Fruit fly (Drosophila melanogaster) whole organism, embryonic: ENCODE data around the gene Zyx.

ENCODE experiments used
- B-H1 ChIP-seq: fragments of 200-800 bp; sonication (Bioruptor generic); IDR thresholded peaks from 3 replicates; pipeline ENCODE4 v1.3.6; 2022; ENCODE audit warnings: missing biosample characterization, missing genetic modification characterization
- C15 ChIP-seq: fragments of 200-800 bp; sonication (Bioruptor generic); IDR thresholded peaks from 3 replicates; pipeline ENCODE4 v1.3.6; 2022; ENCODE audit warnings: missing biosample characterization, missing genetic modification characterization
- CG10431 ChIP-seq: fragments of 200-800 bp; sonication (Bioruptor generic); optimal IDR thresholded peaks from 3 replicates; lab custom pipeline; 2018; ENCODE audit warnings: missing biosample characterization, mild to moderate bottlenecking, missing genetic modification characterization
- CG10543 ChIP-seq: fragments of 200-800 bp; sonication (Bioruptor generic); optimal IDR thresholded peaks from 3 replicates; lab custom pipeline; 2017; ENCODE audit warnings: missing biosample characterization, mild to moderate bottlenecking, missing genetic modification characterization, moderate library complexity
- CG11456 ChIP-seq: fragments of 200-800 bp; sonication (Bioruptor generic); IDR thresholded peaks from 3 replicates; pipeline ENCODE4 v1.3.6; 2022; ENCODE audit warnings: missing biosample characterization, missing genetic modification characterization
- CG11504 ChIP-seq: fragments of 200-800 bp; sonication (Bioruptor generic); optimal IDR thresholded peaks from 3 replicates; lab custom pipeline; 2019; ENCODE audit warnings: missing biosample characterization, mild to moderate bottlenecking, missing genetic modification characterization, moderate library complexity
- CG12942 ChIP-seq: fragments of 200-800 bp; sonication (Bioruptor generic); optimal IDR thresholded peaks from 3 replicates; lab custom pipeline; 2016; ENCODE audit warnings: missing biosample characterization, missing genetic modification characterization
- CG13287 ChIP-seq: fragments of 200-800 bp; sonication (Bioruptor generic); IDR thresholded peaks from 2 replicates; pipeline ENCODE4 v1.3.6; 2022; ENCODE audit warnings: missing biosample characterization, missing genetic modification characterization; ENCODE audit not compliant: partially characterized antibody
- CG1529 ChIP-seq: fragments of 200-800 bp; sonication (Bioruptor generic); optimal IDR thresholded peaks from 3 replicates; lab custom pipeline; 2018; ENCODE audit warnings: missing biosample characterization, missing genetic modification characterization
- CG1603 ChIP-seq: fragments of 200-800 bp; sonication (Bioruptor generic); optimal IDR thresholded peaks from 2 replicates; lab custom pipeline; 2019; ENCODE audit warnings: missing biosample characterization, mild to moderate bottlenecking, missing genetic modification characterization, moderate library complexity
- CG17359 ChIP-seq: fragments of 200-800 bp; sonication (Bioruptor generic); optimal IDR thresholded peaks from 3 replicates; lab custom pipeline; 2018; ENCODE audit warnings: missing biosample characterization, mild to moderate bottlenecking, missing genetic modification characterization, moderate library complexity
- CG17385 ChIP-seq: fragments of 200-800 bp; sonication (Bioruptor generic); optimal IDR thresholded peaks from 3 replicates; lab custom pipeline; 2018; ENCODE audit warnings: missing biosample characterization, mild to moderate bottlenecking, missing genetic modification characterization
- CG30403 ChIP-seq: fragments of 200-800 bp; sonication (Bioruptor generic); optimal IDR thresholded peaks from 3 replicates; lab custom pipeline; 2016; ENCODE audit warnings: missing biosample characterization, missing genetic modification characterization
- CG3838 ChIP-seq: fragments of 200-800 bp; sonication (Bioruptor generic); optimal IDR thresholded peaks from 3 replicates; lab custom pipeline; 2016; ENCODE audit warnings: missing biosample characterization, missing genetic modification characterization
- CG4282 ChIP-seq: fragments of 200-800 bp; sonication (Bioruptor generic); optimal IDR thresholded peaks from 2 replicates; lab custom pipeline; 2016; ENCODE audit warnings: missing biosample characterization, missing genetic modification characterization
- CG4730 ChIP-seq: fragments of 200-800 bp; sonication (Bioruptor generic); IDR thresholded peaks from 2 replicates; pipeline ENCODE4 v1.3.6; 2022; ENCODE audit warnings: missing biosample characterization, missing genetic modification characterization
- CG6254 ChIP-seq: fragments of 200-800 bp; sonication (Bioruptor generic); optimal IDR thresholded peaks from 3 replicates; lab custom pipeline; 2017; ENCODE audit warnings: mild to moderate bottlenecking, missing biosample characterization, missing genetic modification reagents, missing genetic modification characterization
- CG7987 ChIP-seq: fragments of 200-800 bp; sonication (Bioruptor generic); optimal IDR thresholded peaks from 2 replicates; lab custom pipeline; 2018; ENCODE audit warnings: missing biosample characterization, mild to moderate bottlenecking, missing genetic modification characterization, moderate library complexity
- CG9215 ChIP-seq: fragments of 200-800 bp; sonication (Bioruptor generic); IDR thresholded peaks from 2 replicates; pipeline ENCODE4 v1.3.6; 2022; ENCODE audit warnings: missing biosample characterization, missing genetic modification characterization
- CG9876 ChIP-seq: fragments of 200-800 bp; sonication (Bioruptor generic); optimal IDR thresholded peaks from 2 replicates; lab custom pipeline; 2016; ENCODE audit warnings: missing biosample characterization, missing genetic modification characterization
- CTCF ChIP-seq: fragments of 200-800 bp; sonication (Bioruptor generic); optimal IDR thresholded peaks from 2 replicates; lab custom pipeline; 2017; ENCODE audit warnings: missing biosample characterization, mild to moderate bottlenecking, missing genetic modification characterization, moderate library complexity
- CrebB ChIP-seq: fragments of 200-800 bp; sonication (Bioruptor generic); optimal IDR thresholded peaks from 3 replicates; lab custom pipeline; 2018; ENCODE audit warnings: missing biosample characterization, mild to moderate bottlenecking, missing genetic modification characterization
- Dbx ChIP-seq: fragments of 200-800 bp; sonication (Bioruptor generic); IDR thresholded peaks from 3 replicates; pipeline ENCODE4 v1.3.6; 2022; ENCODE audit warnings: missing biosample characterization, missing genetic modification characterization
- Dip3 ChIP-seq: fragments of 200-800 bp; sonication (Bioruptor generic); optimal IDR thresholded peaks from 3 replicates; lab custom pipeline; 2016; ENCODE audit warnings: missing biosample characterization, missing genetic modification characterization
- E2f2 ChIP-seq: fragments of 200-800 bp; sonication (Bioruptor generic); IDR thresholded peaks from 2 replicates; pipeline ENCODE4 v1.3.6; 2022; ENCODE audit warnings: missing biosample characterization, missing genetic modification characterization
- Ets65A ChIP-seq: fragments of 200-800 bp; sonication (Bioruptor generic); peaks from one replicate; lab custom pipeline; 2016; ENCODE audit warnings: missing biosample characterization, missing genetic modification characterization
- Gsc ChIP-seq: fragments of 200-800 bp; sonication (Bioruptor generic); IDR thresholded peaks from 2 replicates; pipeline ENCODE4 v1.3.6; 2022; ENCODE audit warnings: missing biosample characterization, missing genetic modification characterization
- Kr ChIP-seq: fragments of 200-800 bp; sonication (Bioruptor generic); optimal IDR thresholded peaks from 2 replicates; lab custom pipeline; 2017; ENCODE audit warnings: missing biosample characterization, mild to moderate bottlenecking, missing genetic modification characterization
- Mad ChIP-seq: fragments of 200-800 bp; sonication (Bioruptor generic); optimal IDR thresholded peaks from 2 replicates; lab custom pipeline; 2016; ENCODE audit warnings: missing biosample characterization, missing genetic modification characterization
- PHDP ChIP-seq: fragments of 200-800 bp; sonication (Bioruptor generic); optimal IDR thresholded peaks from 3 replicates; lab custom pipeline; 2018; ENCODE audit warnings: missing biosample characterization, mild to moderate bottlenecking, missing genetic modification characterization, moderate library complexity
- Rfx ChIP-seq: fragments of 200-800 bp; sonication (Bioruptor generic); IDR thresholded peaks from 2 replicates; pipeline ENCODE4 v1.3.6; 2022; ENCODE audit warnings: missing biosample characterization, missing genetic modification characterization
- Ssrp ChIP-seq: fragments of 200-800 bp; sonication (Bioruptor generic); optimal IDR thresholded peaks from 2 replicates; lab custom pipeline; 2018; ENCODE audit warnings: missing biosample characterization, mild to moderate bottlenecking, missing genetic modification characterization, moderate library complexity
- Trl ChIP-seq, 3 experiments: fragments of >200 bp in 2 of 3; fragments of 200-800 bp in 1 of 3; sonication (Bioruptor generic) in 1 of 3; optimal IDR thresholded peaks; 2 replicates in 1 of 3; 3 replicates in 2 of 3; lab custom pipeline; 2016 to 2017; ENCODE audit warnings: missing biosample characterization in 1 of 3, missing genetic modification characterization in 1 of 3
- ap ChIP-seq: fragments of 200-800 bp; sonication (Bioruptor generic); IDR thresholded peaks from 2 replicates; pipeline ENCODE4 v1.3.6; 2022; ENCODE audit warnings: missing biosample characterization, missing genetic modification characterization
- ato ChIP-seq: fragments of 200-800 bp; sonication (Bioruptor generic); IDR thresholded peaks from 2 replicates; pipeline ENCODE4 v1.3.6; 2022; ENCODE audit warnings: missing biosample characterization, missing genetic modification characterization; ENCODE audit not compliant: partially characterized antibody
- bcd ChIP-seq: fragments of 200-800 bp; sonication (Bioruptor generic); optimal IDR thresholded peaks from 2 replicates; lab custom pipeline; 2017; ENCODE audit warnings: missing biosample characterization, mild to moderate bottlenecking, missing genetic modification characterization
- bowl ChIP-seq: fragments of 200-800 bp; sonication (Bioruptor generic); IDR thresholded peaks from 2 replicates; pipeline ENCODE4 v1.3.6; 2022; ENCODE audit warnings: missing biosample characterization, missing genetic modification characterization
- da ChIP-seq: fragments of 200-800 bp; sonication (Bioruptor generic); optimal IDR thresholded peaks from 2 replicates; lab custom pipeline; 2016; ENCODE audit warnings: missing biosample characterization, missing genetic modification characterization
- ftz-f1 ChIP-seq: fragments of 200-800 bp; sonication (Bioruptor generic); optimal IDR thresholded peaks from 2 replicates; lab custom pipeline; 2016; ENCODE audit warnings: missing biosample characterization, missing genetic modification characterization
- ham ChIP-seq: fragments of 200-800 bp; sonication (Bioruptor generic); IDR thresholded peaks from 2 replicates; pipeline ENCODE4 v1.3.6; 2022; ENCODE audit warnings: missing biosample characterization, missing genetic modification characterization
- hbn ChIP-seq: fragments of 200-800 bp; sonication (Bioruptor generic); IDR thresholded peaks from 2 replicates; pipeline ENCODE4 v1.3.6; 2022; ENCODE audit warnings: missing biosample characterization, missing genetic modification characterization; ENCODE audit not compliant: partially characterized antibody
- her ChIP-seq: fragments of 200-800 bp; sonication (Bioruptor generic); optimal IDR thresholded peaks from 2 replicates; lab custom pipeline; 2016; ENCODE audit warnings: missing biosample characterization, missing genetic modification characterization
- mam ChIP-seq: fragments of 200-800 bp; sonication (Bioruptor generic); optimal IDR thresholded peaks from 3 replicates; lab custom pipeline; 2016; ENCODE audit warnings: missing biosample characterization, missing genetic modification characterization
- pfk ChIP-seq: fragments of 200-800 bp; sonication (Bioruptor generic); optimal IDR thresholded peaks from 2 replicates; lab custom pipeline; 2018; ENCODE audit warnings: missing biosample characterization, mild to moderate bottlenecking, missing genetic modification characterization, moderate library complexity
- psq ChIP-seq: fragments of 200-800 bp; sonication (Bioruptor generic); optimal IDR thresholded peaks from 2 replicates; lab custom pipeline; 2017; ENCODE audit warnings: missing biosample characterization, missing genetic modification characterization
- pzg ChIP-seq: fragments of 200-800 bp; sonication (Bioruptor generic); optimal IDR thresholded peaks from 3 replicates; lab custom pipeline; 2018; ENCODE audit warnings: missing biosample characterization, mild to moderate bottlenecking, missing genetic modification characterization, moderate library complexity
- repo ChIP-seq: fragments of 200-800 bp; sonication (Bioruptor generic); optimal IDR thresholded peaks from 2 replicates; lab custom pipeline; 2016; ENCODE audit warnings: missing biosample characterization, missing genetic modification characterization
- shn ChIP-seq: fragments of 200-800 bp; sonication (Bioruptor generic); optimal IDR thresholded peaks from 3 replicates; lab custom pipeline; 2016; ENCODE audit warnings: missing biosample characterization, missing genetic modification characterization
- yki ChIP-seq: fragments of >200 bp; optimal IDR thresholded peaks from 3 replicates; lab custom pipeline; 2018
- zen ChIP-seq: fragments of 200-800 bp; sonication (Bioruptor generic); optimal IDR thresholded peaks from 3 replicates; lab custom pipeline; 2018; ENCODE audit warnings: missing biosample characterization, mild to moderate bottlenecking, missing genetic modification characterization, moderate library complexity

Gene Zyx

dm6 chr4:1112867-1113769, 48.3 kb upstream of the Zyx start (continued):
- TF ChIP-seq Gsc (GFP tag; lab: Robert Waterston, UW) (no peak), hbn (no peak), CG17359 (tag; lab: Kevin White, UChicago) (peak; percentile 94), CG1603 (tag; lab: Kevin White, UChicago) (peak; percentile 81), Rfx (GFP tag; lab: Robert Waterston, UW) (no peak; the same call in 1 of the 2 replicates), CG3838 (GFP tag; lab: Kevin White, UChicago) (peak; percentile 80), CTCF (peak; percentile 78), Trl (optimal IDR thresholded peaks at IDR 0.05; lab: Kevin White, UChicago) (no peak), Trl (GFP tag; optimal IDR thresholded peaks at IDR 0.05; lab: Kevin White, UChicago) (peak; percentile 94), pzg (no peak), yki (lab: Kevin White, UChicago) (no peak), CG17385 (GFP tag; lab: Kevin White, UChicago) (peak; percentile 86), CrebB (tag; lab: Kevin White, UChicago) (peak; percentile 86), psq (GFP tag; lab: Kevin White, UChicago) (peak; percentile 84), CG11456 (GFP tag; lab: Robert Waterston, UW) (no peak), her (GFP tag; lab: Kevin White, UChicago) (peak; percentile 79), Dbx (GFP tag; lab: Robert Waterston, UW) (no peak; the same call in 2 of the 3 replicates), CG30403 (peak; percentile 94), Dip3 (peak; percentile 89), CG4730 (GFP tag; lab: Robert Waterston, UW) (no peak), CG6254 (GFP tag; lab: Kevin White, UChicago) (peak; percentile 92), da (GFP tag; lab: Kevin White, UChicago) (peak; percentile 50), PHDP (tag; lab: Kevin White, UChicago) (peak; percentile 95), CG9876 (peak; percentile 86), CG4282 (GFP tag; lab: Kevin White, UChicago) (peak; percentile 86), shn (GFP tag; lab: Kevin White, UChicago) (peak; percentile 97), pfk (GFP tag; lab: Kevin White, UChicago) (peak; percentile 67), CG12942 (GFP tag; lab: Kevin White, UChicago) (peak; percentile 89), Kr (GFP tag; lab: Kevin White, UChicago) (no peak), repo (GFP tag; lab: Kevin White, UChicago) (peak; percentile 79), bcd (peak; percentile 73), Ets65A (GFP tag; lab: Kevin White, UChicago) (peak; percentile 99), mam (GFP tag; lab: Kevin White, UChicago) (peak; percentile 93), CG10543 (GFP tag; lab: Kevin White, UChicago) (no peak), zen (peak; percentile 89), CG1529 (GFP tag; lab: Kevin White, UChicago) (peak; percentile 92), ap (GFP tag; lab: Robert Waterston, UW) (no peak; the same call in 1 of the 2 replicates), Mad (GFP tag; lab: Kevin White, UChicago) (peak; percentile 93), CG13287 (GFP tag; lab: Robert Waterston, UW) (no peak; the same call in 1 of the 2 replicates), Ssrp (tag; lab: Kevin White, UChicago) (peak; percentile 94), CG7987 (GFP tag; lab: Kevin White, UChicago) (peak; percentile 91), B-H1 (GFP tag; lab: Robert Waterston, UW) (peak; percentile 92; the same call in 2 of the 3 replicates), bowl (GFP tag; lab: Robert Waterston, UW) (peak; percentile 79; the same call in 1 of the 2 replicates), ato (GFP tag; lab: Robert Waterston, UW) (no peak), ftz-f1 (peak; percentile 35), CG11504 (tag; lab: Kevin White, UChicago) (no peak), E2f2 (peak; percentile 80), CG9215 (GFP tag; lab: Robert Waterston, UW) (no peak), C15 (peak; percentile 69; the same call in 2 of the 3 replicates), CG10431 (GFP tag; lab: Kevin White, UChicago) (peak; percentile 52), ham (no peak)
